Worm (Caenorhabditis elegans) whole organism, mixed stage, embryonic: ENCODE results near the gene Y49F6B.12.

Experiments
- M03D4.4 ChIP-seq: sonication (generic microtip); optimal IDR thresholded peaks from 2 replicates; lab custom pipeline; 2017; ENCODE audit warnings: mild to moderate bottlenecking, missing genetic modification characterization, missing compliant biosample characterization
- bed-3 ChIP-seq: fragments of 200-800 bp; sonication (Bioruptor generic); optimal IDR thresholded peaks from 3 replicates; lab custom pipeline; 2018; ENCODE audit warnings: mild to moderate bottlenecking, missing genetic modification characterization, moderate library complexity, missing compliant biosample characterization
- blmp-1 ChIP-seq: fragments of 150-350 bp; optimal IDR thresholded peaks from 2 replicates; lab custom pipeline; 2014; ENCODE audit warnings: missing biosample characterization, missing genetic modification characterization
- ceh-39 ChIP-seq: fragments of 150-350 bp; optimal IDR thresholded peaks from 2 replicates; lab custom pipeline; 2014; ENCODE audit warnings: missing biosample characterization, missing genetic modification characterization
- ceh-43 ChIP-seq: fragments of 200-800 bp; sonication (Bioruptor generic); optimal IDR thresholded peaks from 2 replicates; lab custom pipeline; 2018; ENCODE audit warnings: mild to moderate bottlenecking, missing genetic modification characterization, moderate library complexity, missing compliant biosample characterization
- ceh-83 ChIP-seq: fragments of 200-800 bp; sonication (Bioruptor generic); optimal IDR thresholded peaks from 2 replicates; lab custom pipeline; 2018; ENCODE audit warnings: mild to moderate bottlenecking, missing genetic modification characterization, missing compliant biosample characterization
- ces-1 ChIP-seq: fragments of 150-350 bp; optimal IDR thresholded peaks from 2 replicates; lab custom pipeline; 2014; ENCODE audit warnings: missing biosample characterization, missing genetic modification reagents, missing genetic modification characterization
- cnd-1 ChIP-seq: fragments of 200-800 bp; sonication (Bioruptor generic); optimal IDR thresholded peaks from 2 replicates; lab custom pipeline; 2018; ENCODE audit warnings: mild to moderate bottlenecking, missing genetic modification characterization, missing compliant biosample characterization
- drap-1 ChIP-seq: fragments of 200-800 bp; sonication (Bioruptor generic); optimal IDR thresholded peaks from 3 replicates; lab custom pipeline; 2018; ENCODE audit warnings: mild to moderate bottlenecking, missing genetic modification characterization, missing compliant biosample characterization
- elt-1 ChIP-seq: sonication (generic microtip); optimal IDR thresholded peaks from 2 replicates; lab custom pipeline; 2017; ENCODE audit warnings: missing genetic modification characterization, mild to moderate bottlenecking, missing compliant biosample characterization, antibody characterized with exemption, moderate library complexity, borderline replicate concordance; ENCODE audit not compliant: insufficient read depth
- elt-3 ChIP-seq: fragments of 150-350 bp; optimal IDR thresholded peaks from 2 replicates; lab custom pipeline; 2014; ENCODE audit warnings: missing biosample characterization, missing genetic modification characterization
- flh-1 ChIP-seq: fragments of 200-800 bp; sonication (Bioruptor generic); optimal IDR thresholded peaks from 2 replicates; lab custom pipeline; 2018; ENCODE audit warnings: mild to moderate bottlenecking, missing genetic modification characterization, moderate library complexity, missing compliant biosample characterization
- ham-2 ChIP-seq: fragments of 200-800 bp; sonication (Bioruptor generic); optimal IDR thresholded peaks from 2 replicates; lab custom pipeline; 2018; ENCODE audit warnings: mild to moderate bottlenecking, missing genetic modification characterization, missing compliant biosample characterization
- hlh-1 ChIP-seq: fragments of 150-350 bp; optimal IDR thresholded peaks from 2 replicates; lab custom pipeline; 2014; ENCODE audit warnings: missing biosample characterization, missing genetic modification reagents, missing genetic modification characterization
- lin-13 ChIP-seq: fragments of 150-350 bp; optimal IDR thresholded peaks from 2 replicates; lab custom pipeline; 2014; ENCODE audit warnings: missing biosample characterization, missing genetic modification characterization
- lin-32 ChIP-seq: fragments of 200-800 bp; sonication (Bioruptor generic); optimal IDR thresholded peaks from 2 replicates; lab custom pipeline; 2018; ENCODE audit warnings: mild to moderate bottlenecking, missing genetic modification characterization, missing compliant biosample characterization
- lsy-2 ChIP-seq: fragments of 150-350 bp; optimal IDR thresholded peaks from 2 replicates; lab custom pipeline; 2014; ENCODE audit warnings: missing biosample characterization, missing genetic modification characterization
- mab-5 ChIP-seq: fragments of 150-350 bp; optimal IDR thresholded peaks from 2 replicates; lab custom pipeline; 2014; ENCODE audit warnings: missing biosample characterization, missing genetic modification characterization
- mep-1 ChIP-seq: fragments of 150-350 bp; optimal IDR thresholded peaks from 2 replicates; lab custom pipeline; 2017; ENCODE audit warnings: missing biosample characterization, missing genetic modification reagents, missing genetic modification characterization, inconsistent platforms
- mls-2 ChIP-seq: sonication (generic microtip); optimal IDR thresholded peaks from 2 replicates; lab custom pipeline; 2016; ENCODE audit warnings: mild to moderate bottlenecking, missing genetic modification characterization, moderate library complexity, missing compliant biosample characterization
- nhr-12 ChIP-seq: fragments of 150-350 bp; optimal IDR thresholded peaks from 2 replicates; lab custom pipeline; 2014; ENCODE audit warnings: missing biosample characterization, missing genetic modification characterization
- nhr-2 ChIP-seq: fragments of 150-350 bp; optimal IDR thresholded peaks from 2 replicates; lab custom pipeline; 2014; ENCODE audit warnings: missing biosample characterization, missing genetic modification characterization
- nhr-237 ChIP-seq: fragments of 150-350 bp; optimal IDR thresholded peaks from 2 replicates; lab custom pipeline; 2014; ENCODE audit warnings: missing biosample characterization, missing genetic modification characterization
- nhr-28 ChIP-seq: fragments of 150-350 bp; optimal IDR thresholded peaks from 2 replicates; lab custom pipeline; 2014; ENCODE audit warnings: missing biosample characterization, missing genetic modification characterization
- nhr-76 ChIP-seq: sonication (generic microtip); optimal IDR thresholded peaks from 2 replicates; lab custom pipeline; 2017; ENCODE audit warnings: missing biosample characterization, missing genetic modification characterization
- pha-4 ChIP-seq: fragments of 150-350 bp; optimal IDR thresholded peaks from 2 replicates; lab custom pipeline; 2018; ENCODE audit warnings: missing biosample characterization, missing genetic modification reagents, missing genetic modification characterization
- sem-2 ChIP-seq: fragments of 200-800 bp; sonication (Bioruptor generic); optimal IDR thresholded peaks from 2 replicates; lab custom pipeline; 2018; ENCODE audit warnings: mild to moderate bottlenecking, missing genetic modification characterization, missing compliant biosample characterization
- snpc-4 ChIP-seq: fragments of 150-350 bp; optimal IDR thresholded peaks from 2 replicates; lab custom pipeline; 2014; ENCODE audit warnings: missing biosample characterization, missing genetic modification characterization
- sptf-1 ChIP-seq: sonication (generic microtip); optimal IDR thresholded peaks from 2 replicates; lab custom pipeline; 2017; ENCODE audit warnings: mild to moderate bottlenecking, missing genetic modification characterization, moderate library complexity, missing compliant biosample characterization
- tbx-8 ChIP-seq: fragments of 200-800 bp; sonication (Bioruptor generic); optimal IDR thresholded peaks from 2 replicates; lab custom pipeline; 2018; ENCODE audit warnings: mild to moderate bottlenecking, missing genetic modification characterization, moderate library complexity, missing compliant biosample characterization
- unc-120 ChIP-seq: sonication (generic microtip); optimal IDR thresholded peaks from 2 replicates; lab custom pipeline; 2017; ENCODE audit warnings: missing genetic modification characterization, missing compliant biosample characterization; ENCODE audit not compliant: poor library complexity, severe bottlenecking
- unc-39 ChIP-seq: fragments of 150-350 bp; optimal IDR thresholded peaks from 2 replicates; lab custom pipeline; 2014; ENCODE audit warnings: missing biosample characterization, missing genetic modification characterization
- unc-62 ChIP-seq: fragments of 150-350 bp; optimal IDR thresholded peaks from 2 replicates; lab custom pipeline; 2014; ENCODE audit warnings: missing biosample characterization, missing genetic modification reagents, missing genetic modification characterization
- zip-8 ChIP-seq: fragments of 150-350 bp; optimal IDR thresholded peaks from 2 replicates; lab custom pipeline; 2014; ENCODE audit warnings: missing biosample characterization, missing genetic modification characterization
- ztf-11 ChIP-seq: fragments of 150-350 bp; optimal IDR thresholded peaks from 2 replicates; lab custom pipeline; 2014; ENCODE audit warnings: missing biosample characterization, missing genetic modification characterization

The Y49F6B.12 gene

DNA sequence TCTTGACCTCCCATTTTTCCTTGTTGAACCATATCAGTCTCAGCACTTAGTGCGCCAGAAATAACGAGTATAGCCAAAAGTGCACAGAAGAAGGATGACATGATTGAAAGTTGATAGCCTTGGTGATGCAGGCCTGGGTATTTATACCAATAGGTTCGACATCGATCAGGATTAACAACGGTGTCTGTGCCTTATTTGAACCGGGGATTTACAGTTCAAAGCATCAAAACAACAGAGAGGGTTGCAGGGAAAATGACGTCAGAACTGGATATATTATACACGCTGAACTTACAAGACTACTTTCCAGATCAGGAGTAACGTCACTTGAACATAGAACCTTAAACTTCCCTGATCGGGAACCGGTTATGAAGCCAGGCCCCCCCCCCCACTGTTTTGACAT, at the start of gene Y49F6B.12:
Gene Y49F6B.12, minus strand, starts transcription at position 101 of the 400 bp plus-strand sequence.
- TF ChIP-seq nhr-12 (tag; lab: Kevin White, UChicago) (no peak), ceh-39 (no peak), tbx-8 (no peak), blmp-1 (tag; lab: Kevin White, UChicago) (no peak), lsy-2 (tag; lab: Kevin White, UChicago) (no peak)
- TF ChIP-seq, all 35 proteins: peak for 0

DNA sequence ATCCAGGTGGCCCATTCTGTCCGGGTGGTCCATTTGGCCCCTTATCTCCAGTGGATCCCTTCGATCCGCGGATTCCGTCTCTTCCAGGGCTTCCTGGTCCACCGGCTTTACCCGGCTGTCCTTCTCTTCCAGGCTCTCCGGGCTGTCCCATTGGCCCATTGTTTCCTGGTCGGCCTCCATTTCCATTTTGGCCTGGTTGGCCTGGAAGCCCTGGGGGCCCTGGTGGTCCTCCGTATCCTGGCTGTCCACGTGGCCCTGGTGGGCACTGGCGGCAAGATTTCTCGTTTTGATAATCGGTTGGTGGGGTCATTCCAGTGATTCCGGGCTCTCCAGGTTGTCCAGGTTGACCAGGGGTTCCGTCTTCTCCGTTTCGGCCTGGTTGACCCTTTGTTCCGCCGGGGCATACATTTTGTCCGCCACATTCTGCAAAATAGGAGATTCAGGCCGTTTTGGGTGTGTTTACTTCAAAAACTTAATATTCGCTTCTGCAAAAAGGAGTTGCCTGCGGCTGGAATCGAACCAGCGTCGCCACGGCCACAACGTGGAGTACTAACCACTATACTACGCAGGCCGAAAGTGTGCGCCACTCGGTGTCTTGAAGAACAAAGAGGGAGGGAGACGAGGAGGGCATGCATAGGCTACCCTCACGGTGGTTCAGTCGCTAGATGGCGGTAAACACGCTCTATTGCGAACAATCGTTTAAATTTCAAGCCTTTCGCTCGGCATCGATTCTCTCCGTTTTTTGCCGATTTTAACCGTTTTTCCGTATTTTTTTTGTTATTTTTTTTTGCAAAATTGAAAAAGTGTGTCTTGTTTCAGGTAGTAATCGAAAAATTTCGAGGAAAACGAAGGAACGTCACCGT, 49.0 kb upstream of the Y49F6B.12 start, which contains the start of gene W09G10.9:
Gene W09G10.9, plus strand, starts transcription at position 813 of the 863 bp plus-strand sequence.
- TF ChIP-seq pha-4 (tag; lab: Kevin White, UChicago) (no peak), sem-2 (GFP tag; lab: Kevin White, UChicago) (peak; percentile 70), zip-8 (tag; lab: Kevin White, UChicago) (no peak), nhr-2 (tag; lab: Kevin White, UChicago) (no peak), cnd-1 (tag; lab: Kevin White, UChicago) (peak; percentile 85), M03D4.4 (tag; lab: Kevin White, UChicago) (peak; percentile 89), ztf-11 (tag; lab: Kevin White, UChicago) (peak; percentile 33), elt-1 (tag; lab: Kevin White, UChicago) (no peak), flh-1 (peak; percentile 48), nhr-237 (tag; lab: Kevin White, UChicago) (peak; percentile 41), unc-39 (tag; lab: Kevin White, UChicago) (no peak), unc-120 (peak; percentile 70), blmp-1 (tag; lab: Kevin White, UChicago) (no peak), lin-32 (peak; percentile 72), ceh-83 (GFP tag; lab: Kevin White, UChicago) (peak; percentile 91), ces-1 (GFP tag; lab: Kevin White, UChicago) (peak; percentile 29), ceh-43 (peak; percentile 79), ceh-39 (no peak), elt-3 (tag; lab: Kevin White, UChicago) (no peak), drap-1 (GFP tag; lab: Kevin White, UChicago) (peak; percentile 85), bed-3 (GFP tag; lab: Kevin White, UChicago) (peak; percentile 70), mls-2 (tag; lab: Kevin White, UChicago) (peak; percentile 91), lin-13 (tag; lab: Kevin White, UChicago) (peak; percentile 28), snpc-4 (no peak), tbx-8 (peak; percentile 51), ham-2 (GFP tag; lab: Kevin White, UChicago) (peak; percentile 80), sptf-1 (peak; percentile 94), hlh-1 (tag; lab: Kevin White, UChicago) (peak; percentile 50), mep-1 (peak; percentile 30), nhr-12 (tag; lab: Kevin White, UChicago) (no peak), nhr-76 (tag; lab: Kevin White, UChicago) (no peak), nhr-28 (peak; percentile 1), lsy-2 (tag; lab: Kevin White, UChicago) (peak; percentile 34), mab-5 (tag; lab: Kevin White, UChicago) (no peak), unc-62 (GFP tag; lab: Kevin White, UChicago) (no peak)

DNA sequence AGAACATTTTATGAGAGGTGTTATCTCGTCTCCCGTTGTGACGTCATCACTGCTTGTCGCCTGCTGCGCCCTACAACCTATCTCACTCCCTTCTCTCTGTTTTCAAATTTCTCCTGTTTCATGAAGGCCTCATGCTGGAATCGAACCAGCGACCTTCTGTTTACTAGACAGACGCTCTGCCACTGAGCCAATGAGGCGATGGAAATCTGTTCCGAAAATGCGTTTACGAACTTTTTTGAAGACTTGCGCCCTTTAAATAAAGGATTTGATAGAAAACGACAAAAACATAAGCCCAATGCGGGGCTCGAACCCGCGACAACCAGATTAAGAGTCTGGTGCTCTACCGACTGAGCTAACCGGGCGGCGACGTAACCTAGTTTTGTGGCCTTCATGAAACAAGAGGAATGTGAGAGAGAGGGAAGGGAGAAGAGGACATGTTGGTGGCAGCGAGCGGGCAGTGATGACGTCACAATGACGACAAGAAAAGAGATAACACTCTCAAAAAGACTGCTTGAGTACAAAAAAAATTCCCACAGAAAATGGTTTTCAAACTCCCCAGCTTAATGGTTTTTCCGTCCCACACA, 46.8 kb upstream of the Y49F6B.12 start, which contains the start of gene clec-126:
Gene clec-126, plus strand, starts transcription at position 534 of the 584 bp plus-strand sequence.
- peak; percentile 83 for TF ChIP-seq ham-2 (GFP tag; lab: Kevin White, UChicago)
- TF ChIP-seq ces-1 (GFP tag; lab: Kevin White, UChicago): peak; percentile 82
- TF ChIP-seq unc-39 (tag; lab: Kevin White, UChicago): peak; percentile 3
- no peak for TF ChIP-seq pha-4 (tag; lab: Kevin White, UChicago)
- no peak for TF ChIP-seq mab-5 (tag; lab: Kevin White, UChicago)
- TF ChIP-seq M03D4.4 (tag; lab: Kevin White, UChicago): peak; percentile 75
- TF ChIP-seq ceh-83 (GFP tag; lab: Kevin White, UChicago): peak; percentile 86
- peak; percentile 38 for TF ChIP-seq flh-1
- peak; percentile 43 for TF ChIP-seq lin-13 (tag; lab: Kevin White, UChicago)
- peak; percentile 0 for TF ChIP-seq elt-1 (tag; lab: Kevin White, UChicago)
- TF ChIP-seq ceh-43: peak; percentile 49
- TF ChIP-seq nhr-76 (tag; lab: Kevin White, UChicago): peak; percentile 43
- TF ChIP-seq unc-62 (GFP tag; lab: Kevin White, UChicago): no peak
- peak; percentile 51 for TF ChIP-seq hlh-1 (tag; lab: Kevin White, UChicago)
- peak; percentile 31 for TF ChIP-seq lin-32
- no peak for TF ChIP-seq blmp-1 (tag; lab: Kevin White, UChicago)
- TF ChIP-seq bed-3 (GFP tag; lab: Kevin White, UChicago): peak; percentile 40
- peak; percentile 9 for TF ChIP-seq mep-1
- peak; percentile 89 for TF ChIP-seq unc-120
- TF ChIP-seq drap-1 (GFP tag; lab: Kevin White, UChicago): peak; percentile 84
- peak; percentile 22 for TF ChIP-seq nhr-237 (tag; lab: Kevin White, UChicago)
- no peak for TF ChIP-seq nhr-12 (tag; lab: Kevin White, UChicago)
- peak; percentile 48 for TF ChIP-seq ztf-11 (tag; lab: Kevin White, UChicago)
- TF ChIP-seq zip-8 (tag; lab: Kevin White, UChicago): peak; percentile 67
- TF ChIP-seq sem-2 (GFP tag; lab: Kevin White, UChicago): peak; percentile 78
- no peak for TF ChIP-seq snpc-4
- TF ChIP-seq tbx-8: peak; percentile 49
- TF ChIP-seq mls-2 (tag; lab: Kevin White, UChicago): peak; percentile 77
- no peak for TF ChIP-seq ceh-39
- peak; percentile 86 for TF ChIP-seq cnd-1 (tag; lab: Kevin White, UChicago)
- TF ChIP-seq nhr-2 (tag; lab: Kevin White, UChicago): no peak
- no peak for TF ChIP-seq nhr-28
- TF ChIP-seq sptf-1: peak; percentile 91
- peak; percentile 37 for TF ChIP-seq elt-3 (tag; lab: Kevin White, UChicago)
- peak; percentile 27 for TF ChIP-seq lsy-2 (tag; lab: Kevin White, UChicago)
